Worm (Caenorhabditis elegans): ENCODE data around the gene wrt-3.

DNA sequence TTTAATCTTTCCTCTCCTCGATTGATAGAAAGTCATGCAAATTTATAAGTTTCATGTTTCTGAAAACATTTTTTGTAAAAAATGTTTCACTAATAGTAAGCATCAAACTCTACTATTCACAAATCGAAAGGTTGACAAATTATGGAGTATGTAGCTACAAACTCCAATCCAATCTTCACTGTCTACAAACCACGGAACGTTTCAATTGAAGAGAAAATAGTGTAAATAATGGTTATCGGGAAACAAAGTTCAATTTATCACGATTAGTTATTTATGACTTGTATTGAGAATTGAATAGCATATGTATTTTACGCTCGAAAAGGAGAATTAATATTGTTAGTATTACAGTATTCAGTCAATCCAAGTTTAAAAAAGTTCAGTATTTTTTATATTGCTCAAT is 22.4 kb upstream of the wrt-3 start:
- TF ChIP-seq nhr-237 (tag; optimal IDR thresholded peaks at IDR 0.05) (no peak), elt-3 (tag; optimal IDR thresholded peaks at IDR 0.05) (no peak), lsy-2 (tag; optimal IDR thresholded peaks at IDR 0.05) (no peak), ztf-11 (tag; optimal IDR thresholded peaks at IDR 0.05) (no peak), unc-39 (tag; optimal IDR thresholded peaks at IDR 0.05) (no peak), mep-1 (tag; optimal IDR thresholded peaks at IDR 0.05) (no peak), snpc-4 (tag; optimal IDR thresholded peaks at IDR 0.05) (no peak), mab-5 (tag; optimal IDR thresholded peaks at IDR 0.05) (no peak), cnd-1 (tag; optimal IDR thresholded peaks at IDR 0.05) (no peak)
